Fruit fly (Drosophila melanogaster): ENCODE results near the gene CG8892.

The CG8892 gene

dm6 chr2L:4945300-4945699 lies 36.1 kb downstream of the CG8892 start, which contains the start of the genes mRpL24 and betaggt-I:
Gene mRpL24, minus strand, starts transcription at chr2L:4945361.
Gene betaggt-I, plus strand, starts transcription at chr2L:4945579.
- TF ChIP-seq psq (GFP tag; optimal IDR thresholded peaks at IDR 0.05): peak; percentile 94
- peak; percentile 97 for TF ChIP-seq h (GFP tag; optimal IDR thresholded peaks at IDR 0.05)
- peak; percentile 90 for TF ChIP-seq Jra (GFP tag; optimal IDR thresholded peaks at IDR 0.05)
- peak; percentile 95 for TF ChIP-seq fru (GFP tag; optimal IDR thresholded peaks at IDR 0.05)
- peak; percentile 85 for TF ChIP-seq GATAd (GFP tag; optimal IDR thresholded peaks at IDR 0.05)
- TF ChIP-seq usp (GFP tag; optimal IDR thresholded peaks at IDR 0.05): no peak
- TF ChIP-seq sv (GFP tag; optimal IDR thresholded peaks at IDR 0.05): peak; percentile 95
- peak; percentile 39 for TF ChIP-seq Myc (optimal IDR thresholded peaks at IDR 0.05)
- TF ChIP-seq Mio (GFP tag; optimal IDR thresholded peaks at IDR 0.05): peak; percentile 49
- peak; percentile 97 for TF ChIP-seq OdsH (GFP tag; optimal IDR thresholded peaks at IDR 0.05)
- peak; percentile 99 for TF ChIP-seq HLH106 (tag; optimal IDR thresholded peaks at IDR 0.05)
- peak; percentile 90 for TF ChIP-seq sage (GFP tag; optimal IDR thresholded peaks at IDR 0.05)
- TF ChIP-seq Hr78 (GFP tag; optimal IDR thresholded peaks at IDR 0.05): no peak
- no peak for TF ChIP-seq lola (GFP tag; optimal IDR thresholded peaks at IDR 0.05)
- TF ChIP-seq jim (GFP tag; optimal IDR thresholded peaks at IDR 0.05): no peak
- TF ChIP-seq N (GFP tag; optimal IDR thresholded peaks at IDR 0.05): no peak
- TF ChIP-seq CG9705 (GFP tag; optimal IDR thresholded peaks at IDR 0.05): peak; percentile 97
- no peak for TF ChIP-seq pan (optimal IDR thresholded peaks at IDR 0.05)
- peak; percentile 91 for TF ChIP-seq dsf (GFP tag; optimal IDR thresholded peaks at IDR 0.05; ENCODE audit: borderline replicate concordance)
- TF ChIP-seq Abd-B (GFP tag; optimal IDR thresholded peaks at IDR 0.05): no peak
- TF ChIP-seq brk (GFP tag; optimal IDR thresholded peaks at IDR 0.05): peak; percentile 96
- no peak for TF ChIP-seq tai (GFP tag; optimal IDR thresholded peaks at IDR 0.05)
- no peak for TF ChIP-seq Vsx2 (GFP tag; optimal IDR thresholded peaks at IDR 0.05; ENCODE audit: partially characterized antibody)
- peak; percentile 93 for TF ChIP-seq Hnf4 (GFP tag; optimal IDR thresholded peaks at IDR 0.05)
- no peak for TF ChIP-seq dl (GFP tag; optimal IDR thresholded peaks at IDR 0.05; ENCODE audit: insufficient read depth in 1 of 2, partially characterized antibody in 2 of 2)
- TF ChIP-seq Dif (GFP tag; optimal IDR thresholded peaks at IDR 0.05; ENCODE audit: partially characterized antibody): no peak
- TF ChIP-seq Dfd (GFP tag; optimal IDR thresholded peaks at IDR 0.05): no peak
- TF ChIP-seq CrebA (GFP tag; optimal IDR thresholded peaks at IDR 0.05; ENCODE audit: borderline replicate concordance): no peak
- TF ChIP-seq br (GFP tag; optimal IDR thresholded peaks at IDR 0.05): peak; percentile 94
- TF ChIP-seq dmrt93B (GFP tag; optimal IDR thresholded peaks at IDR 0.05): peak; percentile 95
- peak; percentile 98 for TF ChIP-seq Sp1 (GFP tag; optimal IDR thresholded peaks at IDR 0.05)
- TF ChIP-seq Rel (GFP tag; optimal IDR thresholded peaks at IDR 0.05): peak; percentile 46
- TF ChIP-seq Rel (tag; optimal IDR thresholded peaks at IDR 0.05): peak; percentile 88
- peak; percentile 44 for TF ChIP-seq Hr83 (GFP tag; optimal IDR thresholded peaks at IDR 0.05; ENCODE audit: poor library complexity, severe bottlenecking)
- TF ChIP-seq CG32264 (GFP tag; optimal IDR thresholded peaks at IDR 0.05): peak; percentile 70
- peak; percentile 92 for TF ChIP-seq ey (GFP tag; optimal IDR thresholded peaks at IDR 0.05)
- TF ChIP-seq foxo (GFP tag; optimal IDR thresholded peaks at IDR 0.05): peak; percentile 5 to 98
- TF ChIP-seq woc (GFP tag; optimal IDR thresholded peaks at IDR 0.05): peak; percentile 89
- peak; percentile 98 for TF ChIP-seq rgr (GFP tag; optimal IDR thresholded peaks at IDR 0.05)

- TF ChIP-seq pan (optimal IDR thresholded peaks at IDR 0.05) (no peak), br (GFP tag; optimal IDR thresholded peaks at IDR 0.05) (no peak), Rel (GFP tag; optimal IDR thresholded peaks at IDR 0.05) (no peak), Rel (tag; optimal IDR thresholded peaks at IDR 0.05) (no peak), rgr (GFP tag; optimal IDR thresholded peaks at IDR 0.05) (no peak), Sp1 (GFP tag; optimal IDR thresholded peaks at IDR 0.05) (no peak), Dfd (GFP tag; optimal IDR thresholded peaks at IDR 0.05) (no peak), foxo (GFP tag; optimal IDR thresholded peaks at IDR 0.05) (no peak), Abd-B (GFP tag; optimal IDR thresholded peaks at IDR 0.05) (no peak), sage (GFP tag; optimal IDR thresholded peaks at IDR 0.05) (no peak), GATAd (GFP tag; optimal IDR thresholded peaks at IDR 0.05) (no peak), HLH106 (tag; optimal IDR thresholded peaks at IDR 0.05) (no peak), lola (GFP tag; optimal IDR thresholded peaks at IDR 0.05) (no peak)
Observed at dm6 chr2L:4942257-4942792, 39.1 kb downstream of the CG8892 start, which contains the start of gene synr. Gene synr, plus strand, starts transcription at chr2L:4942742.
